Fruit fly (Drosophila melanogaster): ENCODE data around the gene CG4686.

CG4686 gene

dm6 chr3R:19902926-19903739 lies 38.8 kb downstream of the CG4686 start, which contains the start of gene ClpX (continued):
- TF ChIP-seq CG5245 (GFP tag; optimal IDR thresholded peaks at IDR 0.05) (no peak), sqz (GFP tag; optimal IDR thresholded peaks at IDR 0.05) (no peak), CG33557 (GFP tag; optimal IDR thresholded peaks at IDR 0.05) (peak; percentile 2), HLH4C (GFP tag; IDR thresholded peaks at IDR 0.05; ENCODE audit: partially characterized antibody) (peak; percentile 79), CG34224 (GFP tag; IDR thresholded peaks at IDR 0.05; ENCODE audit: partially characterized antibody) (peak; percentile 80; the same call in 2 of the 3 replicates), inv (GFP tag; IDR thresholded peaks at IDR 0.05; ENCODE audit: partially characterized antibody) (peak; percentile 45), nmo (GFP tag; optimal IDR thresholded peaks at IDR 0.05) (peak; percentile 26), lilli (GFP tag; optimal IDR thresholded peaks at IDR 0.05) (peak; percentile 5), CG10267 (tag; optimal IDR thresholded peaks at IDR 0.05) (peak; percentile 12), CG34376 (GFP tag; optimal IDR thresholded peaks at IDR 0.05) (peak; percentile 37), vvl (GFP tag; IDR thresholded peaks at IDR 0.05) (0 out of 2 replicates have a peak, but pooled peaks have one; percentile 26), CG16813 (GFP tag; IDR thresholded peaks at IDR 0.05; ENCODE audit: partially characterized antibody) (peak; percentile 64; the same call in 2 of the 3 replicates), vnd (GFP tag; IDR thresholded peaks at IDR 0.05; ENCODE audit: partially characterized antibody) (peak; percentile 66), Med (GFP tag) (peak; percentile 81), CG7839 (tag; optimal IDR thresholded peaks at IDR 0.05) (peak; percentile 8), Dek (tag; optimal IDR thresholded peaks at IDR 0.05) (peak; percentile 20), stwl (tag; optimal IDR thresholded peaks at IDR 0.05) (peak; percentile 68), sd (tag; optimal IDR thresholded peaks at IDR 0.05) (peak; percentile 24), CG8290 (GFP tag; optimal IDR thresholded peaks at IDR 0.05) (no peak), CG8290 (tag; optimal IDR thresholded peaks at IDR 0.05) (peak in 1 of 2 experiments; percentile 50), CG2889 (GFP tag; IDR thresholded peaks at IDR 0.05) (no peak), CG11723 (GFP tag; optimal IDR thresholded peaks at IDR 0.05) (no peak), CG12104 (GFP tag; optimal IDR thresholded peaks at IDR 0.05) (no peak), crol (GFP tag; IDR thresholded peaks at IDR 0.05) (peak; percentile 70), CG2129 (GFP tag; IDR thresholded peaks at IDR 0.05; ENCODE audit: partially characterized antibody) (0 out of 2 replicates have a peak, but pooled peaks have one; percentile 23), lbe (GFP tag; optimal IDR thresholded peaks at IDR 0.05) (no peak), CG2120 (GFP tag; optimal IDR thresholded peaks at IDR 0.05) (peak; percentile 23), CG6272 (GFP tag; IDR thresholded peaks at IDR 0.05) (no peak), pan (optimal IDR thresholded peaks at IDR 0.05) (no peak), pan (GFP tag; optimal IDR thresholded peaks at IDR 0.05 in 1 of 2, IDR thresholded peaks at IDR 0.05 in 1 of 2) (peak in 1 of 2 experiments; percentile 12), zen2 (GFP tag; IDR thresholded peaks at IDR 0.05; ENCODE audit: partially characterized antibody) (peak; percentile 28; the same call in 1 of the 3 replicates), CG9797 (GFP tag; optimal IDR thresholded peaks at IDR 0.05) (peak; percentile 23), CG14667 (GFP tag; IDR thresholded peaks at IDR 0.05) (no peak), row (GFP tag; IDR thresholded peaks at IDR 0.05) (peak; percentile 91), CG14710 (tag; optimal IDR thresholded peaks at IDR 0.05) (peak; percentile 76), mld (GFP tag; IDR thresholded peaks at IDR 0.05; ENCODE audit: partially characterized antibody) (peak; percentile 73; the same call in 2 of the 3 replicates), dysf (GFP tag; IDR thresholded peaks at IDR 0.05) (no peak), cg (GFP tag; optimal IDR thresholded peaks at IDR 0.05) (peak; percentile 72), Stat92E (GFP tag; optimal IDR thresholded peaks at IDR 0.05) (peak in 1 of 3 experiments; percentile 48), her (GFP tag; optimal IDR thresholded peaks at IDR 0.05) (no peak), CG31365 (tag; optimal IDR thresholded peaks at IDR 0.05) (peak; percentile 7), cad (GFP tag; optimal IDR thresholded peaks at IDR 0.05) (no peak), sug (tag; optimal IDR thresholded peaks at IDR 0.05) (peak; percentile 42), CG10147 (GFP tag; optimal IDR thresholded peaks at IDR 0.05) (peak; percentile 29), CG6765 (GFP tag; optimal IDR thresholded peaks at IDR 0.05) (peak; percentile 25), lola (GFP tag; optimal IDR thresholded peaks at IDR 0.05) (no peak), CG4360 (GFP tag; IDR thresholded peaks at IDR 0.05) (no peak)

All from whole organism, embryonic.